Fruit fly (Drosophila melanogaster): ENCODE data around the gene Rfk.
A peak's percentile ranks its signal among the peaks of the same experiment; 100 is the strongest.

Gene Rfk

DNA sequence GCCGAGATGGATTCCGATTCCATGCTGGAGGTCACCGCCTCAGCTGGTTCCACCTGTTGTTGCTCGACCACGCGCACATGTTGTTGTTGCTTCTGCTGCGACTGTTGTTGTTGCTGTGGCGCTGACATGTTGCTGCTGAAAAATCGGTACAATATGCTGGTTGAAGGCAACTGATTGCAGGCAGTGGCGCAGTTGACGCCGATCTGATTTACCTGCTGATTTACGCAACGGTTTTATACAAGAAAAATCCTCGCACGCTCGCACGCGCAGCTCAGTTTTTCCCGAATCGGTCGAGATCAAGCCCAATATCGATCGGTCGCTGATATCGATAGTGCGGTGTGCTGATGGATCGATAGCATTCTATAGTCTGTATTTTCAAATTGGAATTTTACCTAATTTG lies 1.6 kb downstream of the Rfk start, which contains the start of gene Prat:
Prat (minus strand) TSS at position 298 of the 400 bp plus-strand sequence.
- TF ChIP-seq psq (optimal IDR thresholded peaks at IDR 0.05) = no peak
- TF ChIP-seq insv (optimal IDR thresholded peaks at IDR 0.05) = no peak
- TF ChIP-seq ttk (optimal IDR thresholded peaks at IDR 0.05) = no peak
- TF ChIP-seq Sin3A (optimal IDR thresholded peaks at IDR 0.05) = no peak
- no peak for TF ChIP-seq Myc (optimal IDR thresholded peaks at IDR 0.05)
- no peak for TF ChIP-seq h (optimal IDR thresholded peaks at IDR 0.05)

DNA sequence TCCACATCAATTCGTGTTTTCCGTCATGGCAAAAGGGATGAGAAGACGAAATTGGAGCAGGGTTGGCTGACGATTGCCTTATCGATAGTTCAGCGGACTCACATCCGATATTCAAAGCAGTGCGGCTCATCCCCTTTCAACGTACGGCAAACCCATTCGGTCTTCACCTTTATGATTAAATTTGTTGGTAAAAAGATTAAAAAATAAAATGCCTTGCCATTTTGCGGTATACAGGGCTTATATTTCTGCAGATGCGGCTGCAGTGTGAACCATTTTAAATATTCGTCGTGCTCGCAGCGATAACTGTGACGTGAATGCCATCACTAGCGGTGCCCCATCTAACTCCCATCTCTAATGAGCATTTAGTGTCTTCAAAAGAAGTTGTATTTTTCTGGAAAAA lies 5.8 kb downstream of the Rfk start, which contains the start of the genes Taf7 and EMC1:
Taf7 (plus strand) TSS at position 23 of the 400 bp plus-strand sequence.
EMC1 (minus strand) TSS at position 53 of the 400 bp plus-strand sequence.
- TF ChIP-seq psq (optimal IDR thresholded peaks at IDR 0.05) (no peak), h (optimal IDR thresholded peaks at IDR 0.05) (no peak), insv (optimal IDR thresholded peaks at IDR 0.05) (no peak), Sin3A (optimal IDR thresholded peaks at IDR 0.05) (peak; percentile 57), Myc (optimal IDR thresholded peaks at IDR 0.05) (no peak), ttk (optimal IDR thresholded peaks at IDR 0.05) (no peak)

DNA sequence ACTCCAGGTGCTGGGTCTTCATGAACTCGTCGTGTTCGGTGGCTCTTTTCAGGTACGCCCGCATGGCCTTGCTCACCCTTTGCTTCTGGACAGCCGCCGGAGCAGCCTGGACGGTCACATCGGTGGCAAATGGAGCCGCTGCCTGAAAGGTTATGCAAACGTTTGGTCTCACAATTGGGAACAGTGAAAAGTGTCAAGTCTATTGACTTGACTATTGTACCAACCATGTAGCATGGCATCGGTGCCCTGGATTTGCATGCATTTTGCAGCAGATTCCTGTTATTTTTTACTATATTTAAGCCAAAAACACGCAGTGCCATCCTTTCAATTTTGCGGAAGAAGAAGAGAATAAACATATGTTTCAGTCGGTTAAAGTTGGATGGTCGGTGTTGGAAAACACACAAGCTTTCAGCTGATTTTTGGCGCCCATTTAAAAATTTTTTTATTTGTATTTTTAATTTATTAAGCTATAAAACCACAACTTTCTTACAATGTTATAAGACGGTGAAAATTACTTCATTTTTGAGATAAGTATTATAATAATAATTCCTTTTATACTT lies 10.7 kb downstream of the Rfk start, which contains the start of gene mRpS9:
mRpS9 (minus strand) TSS at position 355 of the 560 bp plus-strand sequence.
- TF ChIP-seq insv (optimal IDR thresholded peaks at IDR 0.05) (no peak), Sin3A (optimal IDR thresholded peaks at IDR 0.05) (no peak), Myc (optimal IDR thresholded peaks at IDR 0.05) (no peak), psq (optimal IDR thresholded peaks at IDR 0.05) (no peak), h (optimal IDR thresholded peaks at IDR 0.05) (no peak), ttk (optimal IDR thresholded peaks at IDR 0.05) (no peak)

DNA sequence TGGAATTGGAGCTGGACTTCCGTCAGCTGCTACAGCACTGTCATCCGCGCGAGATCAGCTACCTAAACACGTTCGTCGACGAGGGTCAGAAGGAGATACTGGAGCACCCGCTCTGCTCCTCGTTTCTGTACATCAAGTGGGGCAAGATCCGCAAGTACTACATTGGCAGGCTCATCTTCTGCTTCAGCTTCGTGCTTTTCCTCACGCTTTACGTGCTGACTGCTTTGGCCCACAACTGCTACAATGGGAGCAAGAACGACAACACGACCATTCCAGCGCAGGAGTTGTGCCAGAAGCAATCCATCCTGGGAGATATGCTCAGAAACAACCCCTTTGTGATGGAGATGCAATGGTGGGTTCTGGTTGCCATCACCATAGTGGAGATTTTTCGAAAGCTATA lies 13.8 kb downstream of the Rfk start:
- no peak for TF ChIP-seq ttk (optimal IDR thresholded peaks at IDR 0.05)
- no peak for TF ChIP-seq insv (optimal IDR thresholded peaks at IDR 0.05)
- TF ChIP-seq psq (optimal IDR thresholded peaks at IDR 0.05) = no peak
- no peak for TF ChIP-seq Sin3A (optimal IDR thresholded peaks at IDR 0.05)
- no peak for TF ChIP-seq h (optimal IDR thresholded peaks at IDR 0.05)
- TF ChIP-seq Myc (optimal IDR thresholded peaks at IDR 0.05) = no peak

DNA sequence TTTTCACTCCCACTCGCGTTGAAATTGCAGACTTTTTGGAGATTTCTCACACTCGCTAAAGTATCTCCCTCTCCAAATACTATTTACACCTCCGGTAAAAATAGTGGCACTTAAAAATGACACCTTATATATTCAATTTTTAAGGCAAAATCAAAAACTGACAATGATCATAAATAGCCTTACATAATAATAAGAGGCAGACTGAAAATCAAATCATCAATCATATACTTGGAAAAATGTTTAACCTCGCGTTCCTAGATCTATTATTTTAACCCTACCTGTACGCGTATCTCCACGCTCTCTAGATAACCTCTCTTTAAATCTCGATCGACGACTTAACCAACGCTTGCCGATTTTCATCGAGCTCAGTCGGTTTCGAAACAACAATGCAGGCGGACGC lies 17.6 kb downstream of the Rfk start:
- no peak for TF ChIP-seq h (optimal IDR thresholded peaks at IDR 0.05)
- TF ChIP-seq Sin3A (optimal IDR thresholded peaks at IDR 0.05) = no peak
- no peak for TF ChIP-seq ttk (optimal IDR thresholded peaks at IDR 0.05)

DNA sequence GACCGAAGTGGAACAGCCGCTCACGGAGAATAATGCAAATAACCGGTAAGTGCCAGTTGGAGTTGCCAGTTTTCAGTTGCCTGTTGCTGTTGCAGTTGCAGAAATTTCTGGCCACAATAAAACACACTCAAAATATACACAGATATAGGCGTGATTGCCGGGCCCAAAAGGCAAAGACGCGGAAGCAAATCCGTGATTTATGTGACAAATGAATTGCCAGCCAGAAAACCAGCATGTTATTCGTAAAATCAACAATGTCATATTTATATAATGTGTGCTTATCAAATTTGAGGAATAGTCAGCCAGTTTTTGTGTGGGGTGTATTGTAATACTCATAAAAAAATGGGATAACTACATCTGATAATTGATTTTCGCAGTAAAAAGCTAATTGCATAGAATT lies 18.5 kb downstream of the Rfk start:
- TF ChIP-seq h (optimal IDR thresholded peaks at IDR 0.05) = no peak
- no peak for TF ChIP-seq insv (optimal IDR thresholded peaks at IDR 0.05)
- TF ChIP-seq Myc (optimal IDR thresholded peaks at IDR 0.05) = no peak
- TF ChIP-seq Sin3A (optimal IDR thresholded peaks at IDR 0.05) = no peak
- TF ChIP-seq psq (optimal IDR thresholded peaks at IDR 0.05) = no peak
- no peak for TF ChIP-seq ttk (optimal IDR thresholded peaks at IDR 0.05)

DNA sequence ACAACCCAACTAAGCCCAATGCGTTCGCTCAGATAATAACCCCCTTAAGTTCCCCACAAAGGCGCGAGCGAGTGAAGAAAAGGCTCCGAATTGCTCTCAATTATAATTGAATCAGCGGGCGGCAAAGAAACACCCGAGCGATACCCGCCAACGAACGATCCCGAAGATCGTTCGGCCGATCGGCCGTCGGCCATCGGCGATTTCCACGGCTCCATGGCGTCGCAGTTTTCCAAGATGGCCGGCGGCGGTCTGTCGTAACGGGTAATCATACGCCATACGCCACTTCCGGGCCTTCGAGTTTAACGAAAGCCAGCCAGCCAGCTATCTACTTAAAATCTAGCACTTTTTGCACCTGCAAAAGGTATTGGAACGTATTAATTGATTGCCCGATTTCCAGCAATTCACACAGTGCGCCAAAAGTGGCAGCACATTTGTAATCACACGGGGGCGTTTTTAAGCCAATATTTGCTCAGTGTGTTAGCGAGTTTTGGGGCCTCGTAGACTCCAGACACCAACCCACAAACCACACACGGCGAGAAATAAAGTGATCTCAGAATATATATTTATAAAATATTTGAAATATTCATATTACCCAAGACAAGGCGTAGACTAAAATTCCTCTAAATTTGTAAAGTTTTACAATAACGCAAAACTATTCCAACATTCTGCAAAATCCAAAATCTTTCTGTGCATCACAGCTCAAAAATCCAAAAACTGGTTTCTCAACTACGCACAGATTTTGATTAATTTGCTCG lies 20.7 kb downstream of the Rfk start:
- no peak for TF ChIP-seq h (optimal IDR thresholded peaks at IDR 0.05)
- no peak for TF ChIP-seq psq (optimal IDR thresholded peaks at IDR 0.05)
- no peak for TF ChIP-seq Myc (optimal IDR thresholded peaks at IDR 0.05)
- TF ChIP-seq ttk (optimal IDR thresholded peaks at IDR 0.05) = no peak
- no peak for TF ChIP-seq Sin3A (optimal IDR thresholded peaks at IDR 0.05)
- no peak for TF ChIP-seq insv (optimal IDR thresholded peaks at IDR 0.05)

DNA sequence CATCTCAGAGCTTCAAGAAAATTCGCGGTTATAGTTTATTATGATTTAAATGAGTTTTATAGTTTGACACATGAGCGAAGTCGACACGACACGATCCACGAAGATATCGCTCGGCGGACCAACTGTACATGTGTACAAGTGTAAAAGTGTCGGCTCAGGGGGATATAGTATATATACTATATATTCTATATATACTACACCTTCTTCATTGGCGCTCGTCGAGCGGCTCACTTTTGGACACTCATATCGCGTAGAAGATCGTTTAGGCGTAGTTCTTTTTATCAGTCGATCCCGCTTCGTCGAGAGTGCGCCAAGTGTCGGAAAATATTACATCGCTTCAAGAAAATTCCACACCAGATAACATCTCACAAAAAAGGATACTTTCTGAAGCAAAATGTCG lies 22.1 kb downstream of the Rfk start, which contains the start of gene wtrw:
wtrw (plus strand) TSS at position 301 of the 400 bp plus-strand sequence.
- TF ChIP-seq Myc (optimal IDR thresholded peaks at IDR 0.05) (no peak), insv (optimal IDR thresholded peaks at IDR 0.05) (no peak), Sin3A (optimal IDR thresholded peaks at IDR 0.05) (no peak), ttk (optimal IDR thresholded peaks at IDR 0.05) (no peak), h (optimal IDR thresholded peaks at IDR 0.05) (no peak), psq (optimal IDR thresholded peaks at IDR 0.05) (no peak)

DNA sequence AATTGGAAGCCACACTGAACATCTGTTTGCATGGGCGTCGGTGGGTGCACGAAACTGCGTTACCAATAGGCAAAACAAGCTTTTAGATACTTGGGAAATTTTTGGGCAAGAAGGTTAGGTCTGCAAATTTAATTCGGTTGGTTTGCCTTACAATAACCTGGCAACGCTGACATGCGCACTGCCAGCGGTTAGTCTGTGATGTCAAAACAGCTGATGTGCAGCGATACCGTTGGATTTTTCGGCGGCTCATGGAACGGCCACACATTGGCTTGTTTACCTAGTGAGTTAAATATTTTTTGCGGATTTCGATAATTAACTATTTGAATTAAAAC lies 26.3 kb downstream of the Rfk start, which contains the start of gene ArgRS-m:
ArgRS-m (plus strand) TSS at position 187 of the 332 bp plus-strand sequence.
- TF ChIP-seq psq (optimal IDR thresholded peaks at IDR 0.05) (no peak), Myc (optimal IDR thresholded peaks at IDR 0.05) (no peak), h (optimal IDR thresholded peaks at IDR 0.05) (no peak), insv (optimal IDR thresholded peaks at IDR 0.05) (no peak), Sin3A (optimal IDR thresholded peaks at IDR 0.05) (no peak), ttk (optimal IDR thresholded peaks at IDR 0.05) (no peak)

DNA sequence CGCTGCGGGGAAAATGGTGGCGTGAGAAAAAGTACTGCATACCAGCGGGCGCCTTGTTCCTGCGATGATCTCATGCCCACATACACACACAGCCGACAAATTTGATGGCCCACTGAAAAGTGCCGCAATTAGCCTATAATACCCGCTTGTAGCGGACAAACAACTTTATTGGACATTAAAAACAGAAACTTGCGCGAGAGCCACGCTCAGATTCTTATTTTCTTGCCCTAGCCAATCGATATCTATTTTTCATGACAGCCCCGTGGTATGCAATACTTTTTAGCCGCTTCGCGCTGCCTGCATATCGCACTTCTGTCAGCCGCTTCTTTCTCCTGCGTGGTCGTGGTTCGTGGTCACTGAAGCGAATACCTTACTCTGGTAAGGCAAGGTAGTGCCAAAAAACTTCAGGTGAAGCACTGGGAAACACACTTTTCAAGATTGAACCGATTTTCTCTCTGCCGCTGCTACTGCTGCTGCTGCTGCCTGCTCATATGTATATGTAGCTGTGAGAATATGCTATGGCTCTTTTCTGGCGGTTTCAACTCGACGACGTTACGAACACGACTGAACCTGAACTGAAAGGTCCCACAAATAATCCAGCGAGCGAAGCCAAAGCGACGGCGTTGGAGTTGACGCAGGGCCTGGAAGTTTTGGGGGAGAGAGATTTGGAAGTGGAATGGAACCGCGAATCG lies 26.8 kb downstream of the Rfk start, which contains the start of gene CG17816:
CG17816 (minus strand) TSS at position 567 of the 692 bp plus-strand sequence.
- TF ChIP-seq ttk (optimal IDR thresholded peaks at IDR 0.05) (no peak), Myc (optimal IDR thresholded peaks at IDR 0.05) (no peak), h (optimal IDR thresholded peaks at IDR 0.05) (no peak), insv (optimal IDR thresholded peaks at IDR 0.05) (no peak)

DNA sequence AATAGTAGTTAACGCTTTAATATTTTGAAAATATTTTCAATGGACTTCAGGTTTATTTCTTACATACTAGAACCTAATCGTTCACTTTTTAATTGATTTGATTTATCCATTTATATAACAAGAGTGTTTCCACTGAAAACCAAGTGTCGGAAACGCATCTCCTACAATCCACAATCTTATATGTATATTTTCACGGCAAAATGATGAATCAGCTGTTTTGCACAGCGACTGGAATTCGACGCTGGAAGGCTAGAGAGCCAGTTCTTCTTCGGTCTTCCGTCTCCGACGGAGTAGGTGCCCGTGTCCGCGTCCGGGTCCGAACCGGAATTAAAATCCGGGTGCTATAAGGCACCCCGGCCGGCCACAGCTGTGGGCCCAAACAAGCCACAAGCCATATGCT lies 28.7 kb downstream of the Rfk start:
- TF ChIP-seq h (optimal IDR thresholded peaks at IDR 0.05) (no peak), psq (optimal IDR thresholded peaks at IDR 0.05) (no peak), ttk (optimal IDR thresholded peaks at IDR 0.05) (no peak), Sin3A (optimal IDR thresholded peaks at IDR 0.05) (no peak), Myc (optimal IDR thresholded peaks at IDR 0.05) (no peak), insv (optimal IDR thresholded peaks at IDR 0.05) (no peak)

All from Kc167 (cell line).